Fruit fly (Drosophila melanogaster): ENCODE results near the gene CG42268.

dm6 chr3L:9717101-9717500, 43.1 kb downstream of the CG42268 start:
- TF ChIP-seq h (optimal IDR thresholded peaks at IDR 0.05) (no peak), Sin3A (optimal IDR thresholded peaks at IDR 0.05) (no peak), insv (optimal IDR thresholded peaks at IDR 0.05) (no peak), ttk (optimal IDR thresholded peaks at IDR 0.05) (no peak)

Measured in Kc167 (cell line).